Worm (Caenorhabditis elegans) whole organism, L4/young adult: ENCODE data around the gene F46F2.3.

Source experiments
- W03F9.2 ChIP-seq: fragments of 150-350 bp; optimal IDR thresholded peaks from 2 replicates; lab custom pipeline; 2014; ENCODE audit warnings: missing biosample characterization, missing genetic modification characterization
- him-1 ChIP-seq: sonication (generic microtip); optimal IDR thresholded peaks from 2 replicates; lab custom pipeline; 2016; ENCODE audit warnings: missing genotype, missing genetic modification reagents, missing genetic modification characterization, missing compliant biosample characterization

ce11 chrX:15213182-15213829 is 46.8 kb downstream of the F46F2.3 start, which contains the start of the genes H03A11.13 and famk-1:
- TF ChIP-seq W03F9.2 (tag; lab: Kevin White, UChicago) (no peak), him-1 (tag; lab: Kevin White, UChicago) (no peak)
